Fruit fly (Drosophila melanogaster): ENCODE data around the gene chas.

chas gene

DNA sequence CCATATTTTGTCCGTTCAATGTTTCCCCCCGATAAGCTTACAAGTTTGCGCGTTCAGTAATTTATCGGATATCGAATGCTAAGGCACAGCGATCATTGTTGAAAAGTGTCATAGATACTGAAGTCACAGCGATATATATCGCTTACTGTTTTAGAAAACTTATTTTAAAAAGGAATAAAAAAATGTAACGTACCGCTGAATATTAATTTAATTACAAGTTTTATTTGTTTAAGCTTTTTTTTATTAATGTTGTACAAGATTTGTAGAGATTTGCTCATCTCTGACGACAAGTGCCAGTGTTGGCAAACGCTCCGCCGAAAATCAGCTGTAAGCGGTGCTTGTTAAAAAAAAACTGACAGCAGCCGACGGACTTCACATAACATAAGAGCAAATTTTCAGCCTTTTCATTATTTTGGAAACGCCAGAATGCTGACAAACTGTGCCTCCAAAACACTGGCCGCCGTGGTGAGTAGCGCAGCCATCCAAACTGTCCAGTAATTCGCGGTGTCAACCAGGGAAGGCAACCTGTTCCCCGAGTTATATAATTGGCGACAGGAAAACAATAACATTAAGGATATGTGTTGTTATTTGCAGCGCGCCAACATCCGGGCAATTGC lies 66.4 kb downstream of the chas start, which contains the start of the genes corolla and ND-24 (continued):
- peak; percentile 86 for TF ChIP-seq chn (GFP tag; optimal IDR thresholded peaks at IDR 0.05)
- TF ChIP-seq CG17829 (tag; optimal IDR thresholded peaks at IDR 0.05), result peak; percentile 70
- peak; percentile 83 for TF ChIP-seq dysf (GFP tag; IDR thresholded peaks at IDR 0.05)
- TF ChIP-seq cas (GFP tag; IDR thresholded peaks at IDR 0.05), result peak; percentile 90
- TF ChIP-seq jumu (GFP tag; optimal IDR thresholded peaks at IDR 0.05), result peak; percentile 82
- peak; percentile 26 for TF ChIP-seq her (GFP tag; optimal IDR thresholded peaks at IDR 0.05)
- peak; percentile 77 for TF ChIP-seq CG1024 (GFP tag; IDR thresholded peaks at IDR 0.05)
- TF ChIP-seq CG14710 (tag; optimal IDR thresholded peaks at IDR 0.05), result peak; percentile 92
- TF ChIP-seq CG10209 (GFP tag; optimal IDR thresholded peaks at IDR 0.05), result peak; percentile 68
- no peak for TF ChIP-seq ham (GFP tag; IDR thresholded peaks at IDR 0.05)
- no peak for TF ChIP-seq fru (optimal IDR thresholded peaks at IDR 0.05)
- 0 out of 2 replicates have a peak, but pooled peaks have one; percentile 30 for TF ChIP-seq gsb (GFP tag; IDR thresholded peaks at IDR 0.05)
- peak; percentile 91 for TF ChIP-seq tgo (GFP tag; IDR thresholded peaks at IDR 0.05)
- no peak for TF ChIP-seq org-1 (GFP tag; optimal IDR thresholded peaks at IDR 0.05)
- TF ChIP-seq stwl (tag; optimal IDR thresholded peaks at IDR 0.05), result peak; percentile 77
- TF ChIP-seq Ssrp (tag; optimal IDR thresholded peaks at IDR 0.05), result peak; percentile 80
- TF ChIP-seq CG8765 (GFP tag; IDR thresholded peaks at IDR 0.05), result peak; percentile 78; the same call in 1 of the 2 replicates
- peak; percentile 78 for TF ChIP-seq CG31224 (GFP tag; IDR thresholded peaks at IDR 0.05)
- TF ChIP-seq Mes4 (GFP tag; optimal IDR thresholded peaks at IDR 0.05), result peak; percentile 61
- TF ChIP-seq CG3281 (GFP tag; optimal IDR thresholded peaks at IDR 0.05), result peak; percentile 67
- TF ChIP-seq Bdp1 (GFP tag; optimal IDR thresholded peaks at IDR 0.05), result peak; percentile 71
- peak; percentile 87 for TF ChIP-seq ind (GFP tag; optimal IDR thresholded peaks at IDR 0.05)
- TF ChIP-seq zfh1 (GFP tag; IDR thresholded peaks at IDR 0.05), result peak; percentile 89
- TF ChIP-seq Doc2 (GFP tag; IDR thresholded peaks at IDR 0.05), result no peak
- TF ChIP-seq CrebB (tag; optimal IDR thresholded peaks at IDR 0.05), result peak; percentile 31
- peak; percentile 91 for TF ChIP-seq CG3847 (GFP tag; IDR thresholded peaks at IDR 0.05)
- no peak for TF ChIP-seq mld (GFP tag; IDR thresholded peaks at IDR 0.05; ENCODE audit: partially characterized antibody)
- peak; percentile 74 for TF ChIP-seq fd96Cb (tag; optimal IDR thresholded peaks at IDR 0.05)
- TF ChIP-seq CG14050 (GFP tag; IDR thresholded peaks at IDR 0.05), result peak; percentile 75
- peak; percentile 81 for TF ChIP-seq CG4854 (GFP tag; optimal IDR thresholded peaks at IDR 0.05)
- peak in 1 of 3 experiments; percentile 75 for TF ChIP-seq lola (GFP tag; optimal IDR thresholded peaks at IDR 0.05)
- TF ChIP-seq HmgD (GFP tag; optimal IDR thresholded peaks at IDR 0.05), result no peak
- peak; percentile 72 for TF ChIP-seq CG17186 (GFP tag; optimal IDR thresholded peaks at IDR 0.05)
- TF ChIP-seq vnd (GFP tag; IDR thresholded peaks at IDR 0.05; ENCODE audit: partially characterized antibody), result peak; percentile 85
- no peak for TF ChIP-seq CG8478 (optimal IDR thresholded peaks at IDR 0.05)
- TF ChIP-seq hb (GFP tag; IDR thresholded peaks at IDR 0.05; ENCODE audit: partially characterized antibody), result peak; percentile 84
- peak; percentile 64 for TF ChIP-seq dm (GFP tag; optimal IDR thresholded peaks at IDR 0.05)
- peak; percentile 48; the same call in 1 of the 2 replicates for TF ChIP-seq sens-2 (GFP tag; IDR thresholded peaks at IDR 0.05)
- peak; percentile 89 for TF ChIP-seq CG16813 (GFP tag; IDR thresholded peaks at IDR 0.05; ENCODE audit: partially characterized antibody)
- TF ChIP-seq caup (GFP tag; optimal IDR thresholded peaks at IDR 0.05; ENCODE audit: severe bottlenecking), result peak; percentile 78
- peak; percentile 78 to 82 for TF ChIP-seq Hr51 (GFP tag; optimal IDR thresholded peaks at IDR 0.05)
- peak; percentile 42 for TF ChIP-seq Vsx1 (GFP tag; optimal IDR thresholded peaks at IDR 0.05)
- TF ChIP-seq Dek (tag; optimal IDR thresholded peaks at IDR 0.05), result peak; percentile 74
- peak; percentile 88 for TF ChIP-seq inv (GFP tag; IDR thresholded peaks at IDR 0.05; ENCODE audit: partially characterized antibody)
- TF ChIP-seq crp (GFP tag; optimal IDR thresholded peaks at IDR 0.05), result peak; percentile 72 to 93
- peak; percentile 57; the same call in 1 of the 2 replicates for TF ChIP-seq wdn (GFP tag; IDR thresholded peaks at IDR 0.05)
- peak; percentile 88 for TF ChIP-seq Aef1 (GFP tag; IDR thresholded peaks at IDR 0.05)
- TF ChIP-seq Nf-YA (GFP tag; IDR thresholded peaks at IDR 0.05), result peak; percentile 73
- no peak for TF ChIP-seq CG11504 (tag; optimal IDR thresholded peaks at IDR 0.05)
- peak; percentile 76 for TF ChIP-seq CG9609 (GFP tag; optimal IDR thresholded peaks at IDR 0.05)

Measured in whole organism, embryonic.